Worm (Caenorhabditis elegans): Measurements from ENCODE around the gene lst-5.

Gene lst-5

ce11 chrII:7037659-7038342 lies 15.1 kb downstream of the lst-5 start, which contains the start of gene cin-4:
Gene cin-4 (plus strand): TSS chrII:7038292.
- TF ChIP-seq ztf-23 (GFP tag; IDR thresholded peaks at IDR 0.05), result no peak
- no peak for TF ChIP-seq ref-1 (GFP tag; conservative IDR thresholded peaks at IDR 0.05)
- no peak for TF ChIP-seq tab-1 (GFP tag; IDR thresholded peaks at IDR 0.05)
- no peak for TF ChIP-seq T22C8.4 (GFP tag; IDR thresholded peaks at IDR 0.05)
- TF ChIP-seq ztf-29 (GFP tag; IDR thresholded peaks at IDR 0.05), result no peak
- TF ChIP-seq klf-2 (GFP tag; conservative IDR thresholded peaks at IDR 0.05), result no peak
- TF ChIP-seq med-1 (GFP tag; optimal IDR thresholded peaks at IDR 0.05; ENCODE audit: insufficient read depth), result no peak
- no peak for TF ChIP-seq cog-1 (tag; optimal IDR thresholded peaks at IDR 0.05)
- no peak for TF ChIP-seq flt-1 (GFP tag; IDR thresholded peaks at IDR 0.05)

ce11 chrII:7042090-7042489 lies 19.4 kb downstream of the lst-5 start:
- peak; percentile 15; the same call in 1 of the 2 replicates for TF ChIP-seq tab-1 (GFP tag; IDR thresholded peaks at IDR 0.05)
- TF ChIP-seq ref-1 (GFP tag; conservative IDR thresholded peaks at IDR 0.05), result 0 out of 2 replicates have a peak, but pooled peaks have one; percentile 34
- peak; percentile 72; the same call in 1 of the 2 replicates for TF ChIP-seq flt-1 (GFP tag; IDR thresholded peaks at IDR 0.05)
- TF ChIP-seq ztf-23 (GFP tag; IDR thresholded peaks at IDR 0.05), result peak; percentile 49; the same call in 1 of the 2 replicates
- TF ChIP-seq klf-2 (GFP tag; conservative IDR thresholded peaks at IDR 0.05), result 0 out of 2 replicates have a peak, but pooled peaks have one; percentile 19

ce11 chrII:7049470-7049869 lies 26.8 kb downstream of the lst-5 start:
- TF ChIP-seq ztf-23 (GFP tag; IDR thresholded peaks at IDR 0.05) (no peak), tab-1 (GFP tag; IDR thresholded peaks at IDR 0.05) (0 out of 2 replicates have a peak, but pooled peaks have one; percentile 59)

- TF ChIP-seq tab-1 (GFP tag; IDR thresholded peaks at IDR 0.05) (no peak), med-1 (GFP tag; optimal IDR thresholded peaks at IDR 0.05; ENCODE audit: insufficient read depth) (no peak)
Measured at ce11 chrII:7050021-7050722, 27.5 kb downstream of the lst-5 start, which contains the start of the genes tcer-1 and ZK1127.5. Gene tcer-1 (minus strand): TSS chrII:7050071. Gene ZK1127.5 (plus strand): TSS chrII:7050672.

ce11 chrII:7051778-7052177 lies 29.1 kb downstream of the lst-5 start, which contains the start of gene ZK1127.12:
Gene ZK1127.12 (plus strand): TSS chrII:7052078.
- TF ChIP-seq ref-1 (GFP tag; conservative IDR thresholded peaks at IDR 0.05), result no peak
- TF ChIP-seq klf-2 (GFP tag; conservative IDR thresholded peaks at IDR 0.05), result no peak

ce11 chrII:7053001-7053400 lies 30.3 kb downstream of the lst-5 start, which contains the start of gene ZK1127.13:
Gene ZK1127.13 (plus strand): TSS chrII:7053301.
- no peak for TF ChIP-seq ztf-29 (GFP tag; IDR thresholded peaks at IDR 0.05)
- no peak for TF ChIP-seq med-1 (GFP tag; optimal IDR thresholded peaks at IDR 0.05; ENCODE audit: insufficient read depth)
- no peak for TF ChIP-seq flt-1 (GFP tag; IDR thresholded peaks at IDR 0.05)
- no peak for TF ChIP-seq T22C8.4 (GFP tag; IDR thresholded peaks at IDR 0.05)
- no peak for TF ChIP-seq cog-1 (tag; optimal IDR thresholded peaks at IDR 0.05)
- TF ChIP-seq ref-1 (GFP tag; conservative IDR thresholded peaks at IDR 0.05), result no peak
- TF ChIP-seq tab-1 (GFP tag; IDR thresholded peaks at IDR 0.05), result no peak
- no peak for TF ChIP-seq ztf-23 (GFP tag; IDR thresholded peaks at IDR 0.05)
- no peak for TF ChIP-seq klf-2 (GFP tag; conservative IDR thresholded peaks at IDR 0.05)

- no peak for TF ChIP-seq ref-1 (GFP tag; conservative IDR thresholded peaks at IDR 0.05)
- TF ChIP-seq ztf-29 (GFP tag; IDR thresholded peaks at IDR 0.05), result no peak
- TF ChIP-seq med-1 (GFP tag; optimal IDR thresholded peaks at IDR 0.05; ENCODE audit: insufficient read depth), result no peak
- TF ChIP-seq ztf-23 (GFP tag; IDR thresholded peaks at IDR 0.05), result no peak
- TF ChIP-seq flt-1 (GFP tag; IDR thresholded peaks at IDR 0.05), result no peak
- no peak for TF ChIP-seq tab-1 (GFP tag; IDR thresholded peaks at IDR 0.05)
Measured at ce11 chrII:7053649-7054048, 30.9 kb downstream of the lst-5 start, which contains the start of gene ZK1127.4. Gene ZK1127.4 (plus strand): TSS chrII:7053949.

- TF ChIP-seq ref-1 (GFP tag; conservative IDR thresholded peaks at IDR 0.05), result no peak
- TF ChIP-seq ztf-23 (GFP tag; IDR thresholded peaks at IDR 0.05), result no peak
- TF ChIP-seq ztf-29 (GFP tag; IDR thresholded peaks at IDR 0.05), result no peak
- no peak for TF ChIP-seq med-1 (GFP tag; optimal IDR thresholded peaks at IDR 0.05; ENCODE audit: insufficient read depth)
- TF ChIP-seq klf-2 (GFP tag; conservative IDR thresholded peaks at IDR 0.05), result no peak
- no peak for TF ChIP-seq tab-1 (GFP tag; IDR thresholded peaks at IDR 0.05)
- no peak for TF ChIP-seq flt-1 (GFP tag; IDR thresholded peaks at IDR 0.05)
- TF ChIP-seq T22C8.4 (GFP tag; IDR thresholded peaks at IDR 0.05), result no peak
- TF ChIP-seq cog-1 (tag; optimal IDR thresholded peaks at IDR 0.05), result no peak
Measured at ce11 chrII:7054987-7055386, 32.3 kb downstream of the lst-5 start, which contains the start of gene ZK1127.3. Gene ZK1127.3 (plus strand): TSS chrII:7055287.

- TF ChIP-seq ref-1 (GFP tag; conservative IDR thresholded peaks at IDR 0.05) (no peak), med-1 (GFP tag; optimal IDR thresholded peaks at IDR 0.05; ENCODE audit: insufficient read depth) (no peak), tab-1 (GFP tag; IDR thresholded peaks at IDR 0.05) (no peak), flt-1 (GFP tag; IDR thresholded peaks at IDR 0.05) (no peak), ztf-29 (GFP tag; IDR thresholded peaks at IDR 0.05) (no peak), ztf-23 (GFP tag; IDR thresholded peaks at IDR 0.05) (no peak), klf-2 (GFP tag; conservative IDR thresholded peaks at IDR 0.05) (no peak), cog-1 (tag; optimal IDR thresholded peaks at IDR 0.05) (no peak), T22C8.4 (GFP tag; IDR thresholded peaks at IDR 0.05) (no peak)
Measured at ce11 chrII:7056328-7056727, 33.6 kb downstream of the lst-5 start.

- TF ChIP-seq ref-1 (GFP tag; conservative IDR thresholded peaks at IDR 0.05), result no peak
- TF ChIP-seq tab-1 (GFP tag; IDR thresholded peaks at IDR 0.05), result no peak
- TF ChIP-seq ztf-29 (GFP tag; IDR thresholded peaks at IDR 0.05), result no peak
- TF ChIP-seq cog-1 (tag; optimal IDR thresholded peaks at IDR 0.05), result no peak
- TF ChIP-seq klf-2 (GFP tag; conservative IDR thresholded peaks at IDR 0.05), result no peak
- TF ChIP-seq med-1 (GFP tag; optimal IDR thresholded peaks at IDR 0.05; ENCODE audit: insufficient read depth), result no peak
- no peak for TF ChIP-seq T22C8.4 (GFP tag; IDR thresholded peaks at IDR 0.05)
- TF ChIP-seq ztf-23 (GFP tag; IDR thresholded peaks at IDR 0.05), result no peak
- no peak for TF ChIP-seq flt-1 (GFP tag; IDR thresholded peaks at IDR 0.05)
Measured at ce11 chrII:7057860-7058259, 35.1 kb downstream of the lst-5 start, which contains the start of gene cth-2. Gene cth-2 (minus strand): TSS chrII:7057960.
